Worm (Caenorhabditis elegans) whole organism, mixed stage, embryonic: ENCODE results near the gene dkc-1.

Source experiments
- M03D4.4 ChIP-seq: sonication (generic microtip); optimal IDR thresholded peaks from 2 replicates; lab custom pipeline; 2017; ENCODE audit warnings: mild to moderate bottlenecking, missing genetic modification characterization, missing compliant biosample characterization
- bed-3 ChIP-seq: fragments of 200-800 bp; sonication (Bioruptor generic); optimal IDR thresholded peaks from 3 replicates; lab custom pipeline; 2018; ENCODE audit warnings: mild to moderate bottlenecking, missing genetic modification characterization, moderate library complexity, missing compliant biosample characterization
- blmp-1 ChIP-seq: fragments of 150-350 bp; optimal IDR thresholded peaks from 2 replicates; lab custom pipeline; 2014; ENCODE audit warnings: missing biosample characterization, missing genetic modification characterization
- ceh-39 ChIP-seq: fragments of 150-350 bp; optimal IDR thresholded peaks from 2 replicates; lab custom pipeline; 2014; ENCODE audit warnings: missing biosample characterization, missing genetic modification characterization
- ceh-43 ChIP-seq: fragments of 200-800 bp; sonication (Bioruptor generic); optimal IDR thresholded peaks from 2 replicates; lab custom pipeline; 2018; ENCODE audit warnings: mild to moderate bottlenecking, missing genetic modification characterization, moderate library complexity, missing compliant biosample characterization
- ces-1 ChIP-seq: fragments of 150-350 bp; optimal IDR thresholded peaks from 2 replicates; lab custom pipeline; 2014; ENCODE audit warnings: missing biosample characterization, missing genetic modification reagents, missing genetic modification characterization
- cnd-1 ChIP-seq: fragments of 200-800 bp; sonication (Bioruptor generic); optimal IDR thresholded peaks from 2 replicates; lab custom pipeline; 2018; ENCODE audit warnings: mild to moderate bottlenecking, missing genetic modification characterization, missing compliant biosample characterization
- drap-1 ChIP-seq: fragments of 200-800 bp; sonication (Bioruptor generic); optimal IDR thresholded peaks from 3 replicates; lab custom pipeline; 2018; ENCODE audit warnings: mild to moderate bottlenecking, missing genetic modification characterization, missing compliant biosample characterization
- elt-1 ChIP-seq: sonication (generic microtip); optimal IDR thresholded peaks from 2 replicates; lab custom pipeline; 2017; ENCODE audit warnings: missing genetic modification characterization, mild to moderate bottlenecking, missing compliant biosample characterization, antibody characterized with exemption, moderate library complexity, borderline replicate concordance; ENCODE audit not compliant: insufficient read depth
- elt-3 ChIP-seq: fragments of 150-350 bp; optimal IDR thresholded peaks from 2 replicates; lab custom pipeline; 2014; ENCODE audit warnings: missing biosample characterization, missing genetic modification characterization
- hlh-1 ChIP-seq: fragments of 150-350 bp; optimal IDR thresholded peaks from 2 replicates; lab custom pipeline; 2014; ENCODE audit warnings: missing biosample characterization, missing genetic modification reagents, missing genetic modification characterization
- lin-13 ChIP-seq: fragments of 150-350 bp; optimal IDR thresholded peaks from 2 replicates; lab custom pipeline; 2014; ENCODE audit warnings: missing biosample characterization, missing genetic modification characterization
- lin-32 ChIP-seq: fragments of 200-800 bp; sonication (Bioruptor generic); optimal IDR thresholded peaks from 2 replicates; lab custom pipeline; 2018; ENCODE audit warnings: mild to moderate bottlenecking, missing genetic modification characterization, missing compliant biosample characterization
- lsy-2 ChIP-seq: fragments of 150-350 bp; optimal IDR thresholded peaks from 2 replicates; lab custom pipeline; 2014; ENCODE audit warnings: missing biosample characterization, missing genetic modification characterization
- mab-5 ChIP-seq: fragments of 150-350 bp; optimal IDR thresholded peaks from 2 replicates; lab custom pipeline; 2014; ENCODE audit warnings: missing biosample characterization, missing genetic modification characterization
- mep-1 ChIP-seq: fragments of 150-350 bp; optimal IDR thresholded peaks from 2 replicates; lab custom pipeline; 2017; ENCODE audit warnings: missing biosample characterization, missing genetic modification reagents, missing genetic modification characterization, inconsistent platforms
- mls-2 ChIP-seq: sonication (generic microtip); optimal IDR thresholded peaks from 2 replicates; lab custom pipeline; 2016; ENCODE audit warnings: mild to moderate bottlenecking, missing genetic modification characterization, moderate library complexity, missing compliant biosample characterization
- nhr-12 ChIP-seq: fragments of 150-350 bp; optimal IDR thresholded peaks from 2 replicates; lab custom pipeline; 2014; ENCODE audit warnings: missing biosample characterization, missing genetic modification characterization
- nhr-2 ChIP-seq: fragments of 150-350 bp; optimal IDR thresholded peaks from 2 replicates; lab custom pipeline; 2014; ENCODE audit warnings: missing biosample characterization, missing genetic modification characterization
- nhr-28 ChIP-seq: fragments of 150-350 bp; optimal IDR thresholded peaks from 2 replicates; lab custom pipeline; 2014; ENCODE audit warnings: missing biosample characterization, missing genetic modification characterization
- pha-4 ChIP-seq: fragments of 150-350 bp; optimal IDR thresholded peaks from 2 replicates; lab custom pipeline; 2018; ENCODE audit warnings: missing biosample characterization, missing genetic modification reagents, missing genetic modification characterization
- sem-2 ChIP-seq: fragments of 200-800 bp; sonication (Bioruptor generic); optimal IDR thresholded peaks from 2 replicates; lab custom pipeline; 2018; ENCODE audit warnings: mild to moderate bottlenecking, missing genetic modification characterization, missing compliant biosample characterization
- snpc-4 ChIP-seq: fragments of 150-350 bp; optimal IDR thresholded peaks from 2 replicates; lab custom pipeline; 2014; ENCODE audit warnings: missing biosample characterization, missing genetic modification characterization
- sptf-1 ChIP-seq: sonication (generic microtip); optimal IDR thresholded peaks from 2 replicates; lab custom pipeline; 2017; ENCODE audit warnings: mild to moderate bottlenecking, missing genetic modification characterization, moderate library complexity, missing compliant biosample characterization
- tbx-8 ChIP-seq: fragments of 200-800 bp; sonication (Bioruptor generic); optimal IDR thresholded peaks from 2 replicates; lab custom pipeline; 2018; ENCODE audit warnings: mild to moderate bottlenecking, missing genetic modification characterization, moderate library complexity, missing compliant biosample characterization
- unc-120 ChIP-seq: sonication (generic microtip); optimal IDR thresholded peaks from 2 replicates; lab custom pipeline; 2017; ENCODE audit warnings: missing genetic modification characterization, missing compliant biosample characterization; ENCODE audit not compliant: poor library complexity, severe bottlenecking
- unc-39 ChIP-seq: fragments of 150-350 bp; optimal IDR thresholded peaks from 2 replicates; lab custom pipeline; 2014; ENCODE audit warnings: missing biosample characterization, missing genetic modification characterization
- unc-62 ChIP-seq: fragments of 150-350 bp; optimal IDR thresholded peaks from 2 replicates; lab custom pipeline; 2014; ENCODE audit warnings: missing biosample characterization, missing genetic modification reagents, missing genetic modification characterization
- zip-8 ChIP-seq: fragments of 150-350 bp; optimal IDR thresholded peaks from 2 replicates; lab custom pipeline; 2014; ENCODE audit warnings: missing biosample characterization, missing genetic modification characterization
- ztf-11 ChIP-seq: fragments of 150-350 bp; optimal IDR thresholded peaks from 2 replicates; lab custom pipeline; 2014; ENCODE audit warnings: missing biosample characterization, missing genetic modification characterization

dkc-1 gene

DNA sequence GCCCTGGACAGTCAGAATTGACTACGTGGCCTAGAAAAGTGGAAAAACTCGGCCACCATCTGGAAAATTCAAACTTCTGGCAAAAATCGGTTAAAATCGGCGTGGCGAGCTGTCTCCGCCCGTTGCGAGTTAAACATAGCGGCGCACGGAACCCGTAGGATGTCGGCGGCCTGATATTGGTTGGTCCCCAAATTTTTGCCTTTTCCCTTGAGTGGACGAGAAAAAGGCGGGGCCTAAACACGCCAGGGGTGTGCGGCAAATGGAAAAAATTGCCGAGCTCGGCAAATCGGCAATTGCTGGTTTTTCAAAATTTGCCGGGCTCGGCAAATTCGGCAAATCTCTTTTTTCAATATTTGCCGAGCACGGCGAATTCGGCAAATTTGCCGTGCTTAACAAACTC, 14.9 kb upstream of the dkc-1 start:
- TF ChIP-seq drap-1 (GFP tag; lab: Kevin White, UChicago) (no peak), hlh-1 (no peak), unc-120 (tag; lab: Kevin White, UChicago) (no peak), zip-8 (tag; lab: Kevin White, UChicago) (no peak), lin-32 (GFP tag; lab: Kevin White, UChicago) (no peak), ztf-11 (no peak), lsy-2 (tag; lab: Kevin White, UChicago) (no peak), ceh-43 (no peak), tbx-8 (GFP tag; lab: Kevin White, UChicago) (no peak), ces-1 (GFP tag; lab: Kevin White, UChicago) (no peak), snpc-4 (tag; lab: Kevin White, UChicago) (no peak), ceh-39 (no peak), unc-39 (tag; lab: Kevin White, UChicago) (no peak), elt-3 (tag; lab: Kevin White, UChicago) (no peak), elt-1 (tag; lab: Kevin White, UChicago) (no peak), nhr-12 (tag; lab: Kevin White, UChicago) (no peak), lin-13 (tag; lab: Kevin White, UChicago) (no peak)

DNA sequence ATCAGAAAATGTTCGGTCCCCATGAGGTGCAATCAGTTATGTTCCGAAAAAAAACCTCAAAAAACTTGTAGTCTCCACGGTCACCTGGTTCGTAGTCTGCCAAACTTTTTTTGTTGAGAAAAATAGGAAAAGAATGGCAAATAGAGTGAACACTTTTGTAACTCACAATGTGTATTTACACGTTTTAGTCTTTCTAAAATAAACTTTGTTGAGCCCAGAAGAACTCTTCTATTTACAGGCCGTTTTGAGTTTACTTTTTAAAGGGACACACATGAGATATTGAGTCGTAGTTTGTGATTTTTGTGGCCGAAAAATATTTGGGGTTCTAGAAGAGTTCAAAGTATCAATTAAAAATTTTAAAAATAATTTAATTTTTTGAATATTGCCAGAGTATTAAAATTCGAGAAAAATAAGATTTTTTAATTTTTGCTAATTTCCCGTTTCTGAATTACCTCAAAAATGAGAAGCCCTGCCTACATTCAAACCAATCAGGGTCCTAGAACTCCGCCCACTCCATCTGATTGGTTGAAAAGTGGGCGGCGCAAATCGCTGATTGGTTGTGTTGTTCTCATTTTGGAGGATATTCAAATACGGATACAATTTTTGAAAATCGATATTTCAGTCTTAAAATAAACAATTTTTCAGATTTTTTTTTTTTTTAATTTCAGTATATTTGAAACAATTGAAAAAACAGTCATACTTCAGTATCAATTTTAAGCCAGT, 13.6 kb upstream of the dkc-1 start:
- TF ChIP-seq hlh-1 (no peak), nhr-28 (no peak), bed-3 (GFP tag; lab: Kevin White, UChicago) (no peak), ceh-39 (no peak), mls-2 (tag; lab: Kevin White, UChicago) (no peak)
- TF ChIP-seq, all 35 proteins: peak for 0

DNA sequence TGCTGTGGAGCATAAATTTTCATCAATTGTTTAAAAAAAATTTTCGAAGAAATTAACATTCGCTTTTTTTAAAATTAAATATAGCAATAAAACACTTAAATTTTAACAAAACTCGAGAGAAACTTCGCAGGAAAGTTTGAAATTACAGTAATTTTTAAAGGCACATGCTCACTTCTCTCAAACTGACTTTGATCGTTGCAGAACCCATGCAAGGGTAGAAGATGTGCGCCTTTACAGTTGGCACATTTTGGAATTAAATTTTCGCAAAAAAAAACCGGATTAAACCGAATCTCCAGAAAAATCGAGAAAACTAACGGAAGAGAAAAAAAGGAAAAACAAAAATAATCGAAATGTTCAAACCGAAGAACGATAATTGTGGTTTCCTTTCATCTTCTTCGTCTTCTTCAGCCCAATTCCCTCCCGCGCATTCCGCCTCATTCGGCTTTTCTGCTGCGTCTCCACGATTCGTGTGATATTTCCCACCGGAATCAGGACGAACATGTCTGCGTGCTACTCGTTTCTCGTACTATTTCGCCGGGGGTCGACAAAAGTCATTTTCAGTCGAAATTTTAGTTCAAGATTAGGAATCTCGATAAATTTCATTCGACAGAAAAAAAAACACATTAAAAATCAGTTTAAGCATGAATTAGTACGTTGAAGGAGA, 11.8 kb upstream of the dkc-1 start:
- no peak for TF ChIP-seq blmp-1 (tag; lab: Kevin White, UChicago)
- TF ChIP-seq unc-120 (tag; lab: Kevin White, UChicago) = no peak
- no peak for TF ChIP-seq M03D4.4 (tag; lab: Kevin White, UChicago)
- no peak for TF ChIP-seq snpc-4 (tag; lab: Kevin White, UChicago)
- no peak for TF ChIP-seq mab-5 (tag; lab: Kevin White, UChicago)
- no peak for TF ChIP-seq mep-1
- TF ChIP-seq nhr-2 = no peak
- no peak for TF ChIP-seq lsy-2 (tag; lab: Kevin White, UChicago)
- TF ChIP-seq ceh-39 = no peak
- TF ChIP-seq unc-62 (GFP tag; lab: Kevin White, UChicago) = no peak
- no peak for TF ChIP-seq sem-2 (GFP tag; lab: Kevin White, UChicago)
- TF ChIP-seq cnd-1 = no peak
- no peak for TF ChIP-seq bed-3 (GFP tag; lab: Kevin White, UChicago)
- no peak for TF ChIP-seq pha-4 (tag; lab: Kevin White, UChicago)
- TF ChIP-seq unc-39 (tag; lab: Kevin White, UChicago) = no peak
- TF ChIP-seq sptf-1 (tag; lab: Kevin White, UChicago) = no peak
- no peak for TF ChIP-seq drap-1 (GFP tag; lab: Kevin White, UChicago)
- TF ChIP-seq nhr-28 = no peak

DNA sequence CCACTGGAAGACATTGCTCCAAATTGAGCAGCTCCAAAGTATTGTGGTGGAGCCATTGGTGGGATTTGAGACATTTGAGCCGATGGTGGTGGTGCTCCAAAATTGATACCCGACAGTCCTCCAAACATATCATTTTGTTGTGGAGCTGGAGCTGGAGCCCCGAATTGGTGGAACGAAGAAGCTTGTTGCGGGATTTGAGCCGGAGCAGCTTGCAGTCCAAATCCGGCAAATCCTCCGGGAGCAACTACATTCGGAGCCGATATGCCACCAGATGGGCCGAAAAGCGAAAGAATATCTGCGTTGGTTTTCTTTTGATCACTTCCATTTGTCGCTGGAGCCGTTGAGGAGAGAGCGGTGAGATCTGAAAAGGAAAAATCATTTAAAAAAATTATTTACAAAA, 10.1 kb upstream of the dkc-1 start:
- TF ChIP-seq nhr-2 (no peak), hlh-1 (no peak), unc-62 (GFP tag; lab: Kevin White, UChicago) (no peak), ces-1 (GFP tag; lab: Kevin White, UChicago) (no peak), snpc-4 (tag; lab: Kevin White, UChicago) (no peak), zip-8 (tag; lab: Kevin White, UChicago) (no peak), nhr-12 (tag; lab: Kevin White, UChicago) (no peak), mab-5 (tag; lab: Kevin White, UChicago) (no peak), cnd-1 (no peak), elt-1 (tag; lab: Kevin White, UChicago) (no peak), sptf-1 (tag; lab: Kevin White, UChicago) (no peak), tbx-8 (GFP tag; lab: Kevin White, UChicago) (no peak)
